Fruit fly (Drosophila melanogaster) whole organism, embryonic: ENCODE measurements around the gene beag.
A peak's percentile ranks its signal among the peaks of the same experiment; 100 is the strongest.

Source experiments
- BtbVII ChIP-seq: fragments of 200-800 bp; sonication (Bioruptor generic); optimal IDR thresholded peaks from 3 replicates; lab custom pipeline; 2017; ENCODE audit warnings: missing biosample characterization, mild to moderate bottlenecking, missing genetic modification characterization
- CG11695 ChIP-seq: fragments of 200-800 bp; sonication (Bioruptor generic); IDR thresholded peaks from 3 replicates; pipeline ENCODE4 v1.3.6; 2022; ENCODE audit warnings: missing biosample characterization, missing genetic modification characterization
- CG13296 ChIP-seq: fragments of 200-800 bp; sonication (Bioruptor generic); optimal IDR thresholded peaks from 3 replicates; lab custom pipeline; 2018; ENCODE audit warnings: missing biosample characterization, mild to moderate bottlenecking, missing genetic modification characterization
- CG14441 ChIP-seq: fragments of 200-800 bp; sonication (Bioruptor generic); IDR thresholded peaks from 2 replicates; pipeline ENCODE4 v1.3.6; 2022; ENCODE audit warnings: missing biosample characterization, missing genetic modification characterization
- CG14710 ChIP-seq: fragments of 200-800 bp; sonication (Bioruptor generic); optimal IDR thresholded peaks from 3 replicates; lab custom pipeline; 2019; ENCODE audit warnings: missing biosample characterization, mild to moderate bottlenecking, missing genetic modification characterization, moderate library complexity
- CG14860 ChIP-seq: fragments of 200-800 bp; sonication (Bioruptor generic); IDR thresholded peaks from 3 replicates; pipeline ENCODE4 v1.3.6; 2022; ENCODE audit warnings: missing biosample characterization, missing genetic modification characterization; ENCODE audit not compliant: partially characterized antibody
- CG15601 ChIP-seq: fragments of 200-800 bp; sonication (Bioruptor generic); optimal IDR thresholded peaks from 3 replicates; lab custom pipeline; 2019; ENCODE audit warnings: missing biosample characterization, mild to moderate bottlenecking, missing genetic modification characterization, moderate library complexity
- CG17361 ChIP-seq: fragments of 200-800 bp; sonication (Bioruptor generic); IDR thresholded peaks from 3 replicates; pipeline ENCODE4 v1.3.6; 2022; ENCODE audit warnings: missing biosample characterization, missing genetic modification characterization
- CG2875 ChIP-seq: fragments of 200-800 bp; sonication (Bioruptor generic); optimal IDR thresholded peaks from 2 replicates; lab custom pipeline; 2017; ENCODE audit warnings: missing biosample characterization, mild to moderate bottlenecking, missing genetic modification characterization, missing genetic modification reagents
- CG33557 ChIP-seq: fragments of 200-800 bp; sonication (Bioruptor generic); optimal IDR thresholded peaks from 2 replicates; lab custom pipeline; 2019; ENCODE audit warnings: missing biosample characterization, mild to moderate bottlenecking, missing genetic modification characterization, moderate library complexity
- CG34376 ChIP-seq: fragments of 200-800 bp; sonication (Bioruptor generic); optimal IDR thresholded peaks from 2 replicates; lab custom pipeline; 2018; ENCODE audit warnings: missing biosample characterization, mild to moderate bottlenecking, missing genetic modification characterization
- CG43689 ChIP-seq: fragments of 200-800 bp; sonication (Bioruptor generic); IDR thresholded peaks from 2 replicates; pipeline ENCODE4 v1.3.6; 2022; ENCODE audit warnings: missing biosample characterization, missing genetic modification characterization
- CG4404 ChIP-seq: fragments of 200-800 bp; sonication (Bioruptor generic); IDR thresholded peaks from 2 replicates; pipeline ENCODE4 v1.3.6; 2022; ENCODE audit warnings: missing biosample characterization, missing genetic modification characterization
- CG6254 ChIP-seq: fragments of 200-800 bp; sonication (Bioruptor generic); optimal IDR thresholded peaks from 3 replicates; lab custom pipeline; 2017; ENCODE audit warnings: mild to moderate bottlenecking, missing biosample characterization, missing genetic modification reagents, missing genetic modification characterization
- CG6683 ChIP-seq: fragments of 200-800 bp; sonication (Bioruptor generic); optimal IDR thresholded peaks from 2 replicates; lab custom pipeline; 2017; ENCODE audit warnings: missing biosample characterization, mild to moderate bottlenecking, missing genetic modification characterization, missing genetic modification reagents
- CG7786 ChIP-seq: fragments of 200-800 bp; sonication (Bioruptor generic); optimal IDR thresholded peaks from 2 replicates; lab custom pipeline; 2016; ENCODE audit warnings: missing biosample characterization, missing genetic modification characterization
- CoRest ChIP-seq: fragments of 200-800 bp; sonication (Bioruptor generic); optimal IDR thresholded peaks from 3 replicates; lab custom pipeline; 2018; ENCODE audit warnings: missing biosample characterization, mild to moderate bottlenecking, missing genetic modification characterization, moderate library complexity
- CrebB ChIP-seq: fragments of 200-800 bp; sonication (Bioruptor generic); optimal IDR thresholded peaks from 3 replicates; lab custom pipeline; 2018; ENCODE audit warnings: missing biosample characterization, mild to moderate bottlenecking, missing genetic modification characterization
- Dp ChIP-seq: fragments of 200-800 bp; sonication (Bioruptor generic); optimal IDR thresholded peaks from 2 replicates; lab custom pipeline; 2018; ENCODE audit warnings: missing biosample characterization, mild to moderate bottlenecking, missing genetic modification characterization, moderate library complexity
- GATAe ChIP-seq: fragments of 200-800 bp; sonication (Bioruptor generic); conservative IDR thresholded peaks from 2 replicates; pipeline ENCODE4 v1.3.6; 2022; ENCODE audit warnings: missing biosample characterization, missing genetic modification characterization
- H15 ChIP-seq: fragments of 200-800 bp; sonication (Bioruptor generic); IDR thresholded peaks from 3 replicates; pipeline ENCODE4 v1.3.6; 2022; ENCODE audit warnings: missing biosample characterization, missing genetic modification characterization
- H2.0 ChIP-seq: fragments of 200-800 bp; sonication (Bioruptor generic); IDR thresholded peaks from 2 replicates; pipeline ENCODE4 v1.3.6; 2022; ENCODE audit warnings: missing biosample characterization, missing genetic modification characterization
- HLHmδ ChIP-seq: fragments of 200-800 bp; sonication (Bioruptor generic); optimal IDR thresholded peaks from 2 replicates; lab custom pipeline; 2018; ENCODE audit warnings: missing biosample characterization, mild to moderate bottlenecking, missing genetic modification characterization, moderate library complexity
- Hsf ChIP-seq: fragments of 200-800 bp; sonication (Bioruptor generic); optimal IDR thresholded peaks from 3 replicates; lab custom pipeline; 2016; ENCODE audit warnings: missing biosample characterization, missing genetic modification characterization
- MESR4 ChIP-seq: fragments of 200-800 bp; sonication (Bioruptor generic); optimal IDR thresholded peaks from 2 replicates; lab custom pipeline; 2018; ENCODE audit warnings: missing biosample characterization, mild to moderate bottlenecking, missing genetic modification characterization, moderate library complexity
- Ptx1 ChIP-seq: fragments of 200-800 bp; sonication (Bioruptor generic); IDR thresholded peaks from 2 replicates; pipeline ENCODE4 v1.3.6; 2022; ENCODE audit warnings: missing biosample characterization, missing genetic modification characterization
- Stat92E ChIP-seq, 3 experiments: fragments of >200 bp in 2 of 3; fragments of 200-800 bp in 1 of 3; sonication (Bioruptor generic) in 1 of 3; optimal IDR thresholded peaks; 2 replicates each; lab custom pipeline; 2017 to 2019; ENCODE audit warnings: missing biosample characterization in 3 of 3, missing genetic modification characterization in 3 of 3, mild to moderate bottlenecking in 1 of 3, moderate library complexity in 1 of 3
- Vsx1 ChIP-seq: fragments of 200-800 bp; sonication (Bioruptor generic); optimal IDR thresholded peaks from 2 replicates; lab custom pipeline; 2017; ENCODE audit warnings: missing biosample characterization, mild to moderate bottlenecking, missing genetic modification characterization, missing genetic modification reagents
- Xbp1 ChIP-seq: fragments of 200-800 bp; sonication (Bioruptor generic); optimal IDR thresholded peaks from 3 replicates; lab custom pipeline; 2016; ENCODE audit warnings: missing biosample characterization, mild to moderate bottlenecking, missing genetic modification characterization
- Xrp1 ChIP-seq: fragments of 200-800 bp; sonication (Bioruptor generic); IDR thresholded peaks from 2 replicates; pipeline ENCODE4 v1.3.6; 2022; ENCODE audit warnings: missing biosample characterization, missing genetic modification characterization
- amos ChIP-seq: fragments of 200-800 bp; sonication (Bioruptor generic); IDR thresholded peaks from 2 replicates; pipeline ENCODE4 v1.3.6; 2022; ENCODE audit warnings: missing biosample characterization, missing genetic modification characterization; ENCODE audit not compliant: partially characterized antibody
- ap ChIP-seq: fragments of 200-800 bp; sonication (Bioruptor generic); IDR thresholded peaks from 2 replicates; pipeline ENCODE4 v1.3.6; 2022; ENCODE audit warnings: missing biosample characterization, missing genetic modification characterization
- az2 ChIP-seq: fragments of 200-800 bp; sonication (Bioruptor generic); optimal IDR thresholded peaks from 3 replicates; lab custom pipeline; 2016; ENCODE audit warnings: missing biosample characterization, missing genetic modification characterization
- bcd ChIP-seq: fragments of 200-800 bp; sonication (Bioruptor generic); optimal IDR thresholded peaks from 2 replicates; lab custom pipeline; 2017; ENCODE audit warnings: missing biosample characterization, mild to moderate bottlenecking, missing genetic modification characterization
- cato ChIP-seq: fragments of 200-800 bp; sonication (Bioruptor generic); optimal IDR thresholded peaks from 2 replicates; lab custom pipeline; 2016; ENCODE audit warnings: missing biosample characterization, missing genetic modification characterization, borderline replicate concordance
- crc ChIP-seq: fragments of 200-800 bp; sonication (Bioruptor generic); optimal IDR thresholded peaks from 2 replicates; lab custom pipeline; 2016; ENCODE audit warnings: missing biosample characterization, missing genetic modification characterization
- croc ChIP-seq: fragments of 200-800 bp; sonication (Bioruptor generic); conservative IDR thresholded peaks from 3 replicates; pipeline ENCODE4 v1.3.6; 2022; ENCODE audit warnings: missing biosample characterization, missing genetic modification characterization
- ewg ChIP-seq: fragments of 200-800 bp; sonication (Bioruptor generic); optimal IDR thresholded peaks from 3 replicates; lab custom pipeline; 2017; ENCODE audit warnings: mild to moderate bottlenecking, missing biosample characterization, missing genetic modification reagents, missing genetic modification characterization
- fd102C ChIP-seq: fragments of 200-800 bp; sonication (Bioruptor generic); optimal IDR thresholded peaks from 2 replicates; lab custom pipeline; 2018; ENCODE audit warnings: missing biosample characterization, mild to moderate bottlenecking, missing genetic modification characterization, moderate library complexity
- kni ChIP-seq: fragments of 200-800 bp; sonication (Bioruptor generic); optimal IDR thresholded peaks from 3 replicates; lab custom pipeline; 2017; ENCODE audit warnings: mild to moderate bottlenecking, missing biosample characterization, missing genetic modification reagents, missing genetic modification characterization
- knrl ChIP-seq: fragments of 200-800 bp; sonication (Bioruptor generic); IDR thresholded peaks from 3 replicates; pipeline ENCODE4 v1.3.6; 2022; ENCODE audit warnings: missing biosample characterization, missing genetic modification characterization; ENCODE audit not compliant: partially characterized antibody
- lab ChIP-seq: fragments of 200-800 bp; sonication (Bioruptor generic); optimal IDR thresholded peaks from 3 replicates; lab custom pipeline; 2017; ENCODE audit warnings: missing biosample characterization, missing genetic modification characterization, mild to moderate bottlenecking, moderate library complexity, missing genetic modification reagents
- lilli ChIP-seq: fragments of 200-800 bp; sonication (Bioruptor generic); optimal IDR thresholded peaks from 3 replicates; lab custom pipeline; 2016; ENCODE audit warnings: missing biosample characterization, missing genetic modification characterization
- nerfin-2 ChIP-seq: fragments of 200-800 bp; sonication (Bioruptor generic); IDR thresholded peaks from 2 replicates; pipeline ENCODE4 v1.3.6; 2022; ENCODE audit warnings: missing biosample characterization, missing genetic modification characterization; ENCODE audit not compliant: partially characterized antibody
- nmo ChIP-seq: fragments of 200-800 bp; sonication (Bioruptor generic); optimal IDR thresholded peaks from 2 replicates; lab custom pipeline; 2018; ENCODE audit warnings: missing biosample characterization, mild to moderate bottlenecking, missing genetic modification characterization, moderate library complexity
- nom ChIP-seq: fragments of 200-800 bp; sonication (Bioruptor generic); optimal IDR thresholded peaks from 2 replicates; lab custom pipeline; 2017; ENCODE audit warnings: missing biosample characterization, missing genetic modification characterization, mild to moderate bottlenecking, moderate library complexity, missing genetic modification reagents
- sens-2 ChIP-seq: fragments of 200-800 bp; sonication (Bioruptor generic); IDR thresholded peaks from 2 replicates; pipeline ENCODE4 v1.3.6; 2022; ENCODE audit warnings: missing biosample characterization, missing genetic modification characterization
- sqz ChIP-seq: fragments of 200-800 bp; sonication (Bioruptor generic); optimal IDR thresholded peaks from 3 replicates; lab custom pipeline; 2018; ENCODE audit warnings: missing biosample characterization, mild to moderate bottlenecking, missing genetic modification characterization
- usp ChIP-seq: fragments of >200 bp; optimal IDR thresholded peaks from 2 replicates; lab custom pipeline; 2017; ENCODE audit warnings: missing biosample characterization, missing genetic modification characterization
- wor ChIP-seq: fragments of 200-800 bp; sonication (Bioruptor generic); IDR thresholded peaks from 2 replicates; pipeline ENCODE4 v1.3.6; 2022; ENCODE audit warnings: missing biosample characterization, missing genetic modification characterization

The beag gene

DNA sequence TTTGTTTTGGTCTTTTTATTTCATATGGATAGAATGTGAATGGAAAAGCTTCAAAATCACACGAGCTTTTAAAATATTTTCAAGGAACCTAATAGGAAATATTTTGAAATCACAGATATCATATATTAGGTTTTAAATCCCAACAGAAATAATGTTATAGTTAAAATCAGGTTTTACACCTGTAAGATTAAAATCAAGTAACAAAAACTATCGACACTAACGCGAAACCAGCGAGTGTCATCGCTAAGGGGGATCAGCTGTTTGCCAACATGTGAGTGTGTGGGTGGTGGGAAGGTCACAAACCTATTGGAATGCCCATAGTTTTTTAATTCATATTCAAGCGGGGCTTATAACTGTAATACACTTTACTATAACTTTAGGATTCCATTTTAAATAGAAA lies 26.2 kb downstream of the beag start, which contains the start of gene hyx (continued):
- TF ChIP-seq bcd (GFP tag; lab: Kevin White, UChicago) (peak; percentile 43), ap (GFP tag; lab: Robert Waterston, UW) (no peak), lab (GFP tag; lab: Kevin White, UChicago) (peak; percentile 56), ewg (no peak), CrebB (tag; lab: Kevin White, UChicago) (no peak), H2.0 (GFP tag; lab: Robert Waterston, UW) (no peak), H15 (GFP tag; lab: Robert Waterston, UW) (no peak), crc (GFP tag; lab: Kevin White, UChicago) (no peak), Xbp1 (peak; percentile 47), GATAe (no peak), Vsx1 (GFP tag; lab: Kevin White, UChicago) (no peak), MESR4 (GFP tag; lab: Kevin White, UChicago) (no peak), Xrp1 (GFP tag; lab: Robert Waterston, UW) (no peak), CG15601 (tag; lab: Kevin White, UChicago) (peak; percentile 24), CG6683 (GFP tag; lab: Kevin White, UChicago) (peak; percentile 3), usp (GFP tag; lab: Kevin White, UChicago) (no peak), CG4404 (GFP tag; lab: Robert Waterston, UW) (no peak), CoRest (tag; lab: Kevin White, UChicago) (peak; percentile 43), Stat92E (GFP tag; optimal IDR thresholded peaks at IDR 0.05; lab: Kevin White, UChicago) (no peak), Dp (no peak), HLHmδ (GFP tag; lab: Kevin White, UChicago) (no peak), CG14441 (GFP tag; lab: Robert Waterston, UW) (0 out of 2 replicates have a peak, but pooled peaks have one; percentile 29), knrl (GFP tag; lab: Robert Waterston, UW) (no peak; the same call in 1 of the 3 replicates), fd102C (peak; percentile 7), CG7786 (no peak), CG17361 (0 out of 3 replicates have a peak, but pooled peaks have one; percentile 15), wor (GFP tag; lab: Robert Waterston, UW) (no peak), nom (GFP tag; lab: Kevin White, UChicago) (no peak), kni (GFP tag; lab: Kevin White, UChicago) (no peak), BtbVII (GFP tag; lab: Kevin White, UChicago) (no peak), croc (GFP tag; lab: Robert Waterston, UW) (no peak), sqz (GFP tag; lab: Kevin White, UChicago) (no peak), amos (GFP tag; lab: Robert Waterston, UW) (peak; percentile 78), Hsf (GFP tag; lab: Kevin White, UChicago) (peak; percentile 36), CG11695 (GFP tag; lab: Robert Waterston, UW) (no peak), az2 (GFP tag; lab: Kevin White, UChicago) (peak; percentile 49), CG2875 (GFP tag; lab: Kevin White, UChicago) (no peak), lilli (GFP tag; lab: Kevin White, UChicago) (peak; percentile 73), CG13296 (GFP tag; lab: Kevin White, UChicago) (peak; percentile 56), CG14710 (peak; percentile 32), CG34376 (GFP tag; lab: Kevin White, UChicago) (peak; percentile 31), nmo (GFP tag; lab: Kevin White, UChicago) (peak; percentile 27), CG14860 (peak; percentile 58), cato (GFP tag; lab: Kevin White, UChicago) (no peak), CG33557 (peak; percentile 38), CG43689 (GFP tag; lab: Robert Waterston, UW) (no peak), Ptx1 (GFP tag; lab: Robert Waterston, UW) (peak; percentile 48), CG6254 (GFP tag; lab: Kevin White, UChicago) (no peak), sens-2 (no peak), nerfin-2 (GFP tag; lab: Robert Waterston, UW) (0 out of 2 replicates have a peak, but pooled peaks have one; percentile 38)
